Fruit fly (Drosophila melanogaster): ENCODE measurements around the gene Gr61a.

DNA sequence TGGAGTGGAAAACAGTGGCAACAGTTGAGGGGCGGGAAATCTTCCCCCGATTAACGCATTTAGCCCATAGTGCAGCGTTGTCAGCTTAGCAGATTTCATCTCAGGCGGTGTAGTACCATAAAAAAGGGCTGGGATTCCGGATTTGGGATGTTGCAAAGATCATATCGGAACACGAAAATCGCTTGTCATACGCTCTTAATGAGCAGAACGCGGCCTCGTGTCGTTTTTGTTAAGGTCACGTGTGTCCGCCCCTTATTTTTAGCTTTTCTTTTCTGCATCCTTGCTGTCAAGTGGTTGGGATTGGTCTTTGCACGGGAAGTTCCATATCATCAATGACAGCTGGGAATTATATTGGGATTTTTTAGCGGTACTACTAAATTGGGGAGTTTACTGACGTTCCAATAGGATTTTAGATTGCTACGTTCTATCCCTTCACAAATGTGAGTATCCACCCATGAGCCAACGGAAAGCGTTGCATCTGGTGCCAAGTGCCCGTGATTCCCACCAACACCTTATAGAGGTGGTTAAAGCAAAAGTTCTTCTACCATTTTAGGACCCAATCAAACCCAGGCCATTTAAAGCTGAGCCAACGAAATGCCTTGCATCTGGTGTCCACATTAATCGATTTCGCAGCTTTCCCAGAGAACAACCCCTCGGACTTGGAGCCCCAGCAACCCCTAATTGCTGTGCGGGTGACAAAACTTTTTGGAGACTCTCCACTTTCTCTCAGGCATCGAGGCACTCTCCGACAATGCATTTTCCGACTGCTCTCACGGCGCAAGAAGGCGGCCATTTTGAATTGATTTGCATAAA lies 32.3 kb upstream of the Gr61a start:
- TF ChIP-seq Myc (optimal IDR thresholded peaks at IDR 0.05) (no peak), h (optimal IDR thresholded peaks at IDR 0.05) (no peak), psq (optimal IDR thresholded peaks at IDR 0.05) (no peak), insv (optimal IDR thresholded peaks at IDR 0.05) (no peak), Sin3A (optimal IDR thresholded peaks at IDR 0.05) (no peak), ttk (optimal IDR thresholded peaks at IDR 0.05) (no peak)
